Worm (Caenorhabditis elegans): ENCODE measurements around the gene rab-21.

ce11 chrII:8744555-8745448 is 30.0 kb upstream of the rab-21 start:
- TF ChIP-seq zag-1 (tag; optimal IDR thresholded peaks at IDR 0.05) (no peak), ceh-16 (tag; optimal IDR thresholded peaks at IDR 0.05) (no peak), pha-4 (tag; optimal IDR thresholded peaks at IDR 0.05) (peak; percentile 41), snpc-4 (tag; optimal IDR thresholded peaks at IDR 0.05) (no peak), ztf-11 (tag; optimal IDR thresholded peaks at IDR 0.05) (no peak), ama-1 (optimal IDR thresholded peaks at IDR 0.05) (peak; percentile 96), fos-1 (tag; optimal IDR thresholded peaks at IDR 0.05) (no peak), ceh-82 (tag; optimal IDR thresholded peaks at IDR 0.05) (no peak)
